Fruit fly (Drosophila melanogaster): ENCODE results near the gene CG6761.

DNA sequence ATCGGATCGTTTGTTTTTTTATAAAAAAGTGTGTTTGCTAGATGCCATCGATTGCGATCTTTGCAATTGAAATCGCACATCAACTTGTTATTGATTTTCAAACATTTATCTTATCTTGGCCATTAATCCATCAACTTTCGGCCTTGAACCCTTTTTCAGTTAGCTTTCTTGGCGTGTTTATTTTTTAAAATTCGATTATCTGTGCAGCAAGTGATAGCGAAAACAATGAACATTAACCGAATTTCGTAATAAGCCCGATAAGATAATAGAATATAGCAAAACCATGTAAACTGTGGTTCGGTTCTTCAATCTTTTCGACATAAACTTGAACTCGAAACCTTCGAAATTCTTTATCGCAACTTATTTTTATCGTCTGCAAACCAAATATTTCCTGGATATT, 29.1 kb downstream of the CG6761 start:
- TF ChIP-seq usp (GFP tag; optimal IDR thresholded peaks at IDR 0.05) (no peak), psq (optimal IDR thresholded peaks at IDR 0.05) (no peak), CG8478 (optimal IDR thresholded peaks at IDR 0.05) (no peak), EcR (GFP tag; optimal IDR thresholded peaks at IDR 0.05) (no peak)
